Worm (Caenorhabditis elegans) whole organism, young adult: ENCODE data around the gene daf-41.

Experiments
- C17E4.6 ChIP-seq: fragments of 200-800 bp; sonication (Bioruptor generic); IDR thresholded peaks from 2 replicates; pipeline ENCODE4 v1.3.6; 2022; ENCODE audit warnings: missing genetic modification reagents, missing genetic modification characterization, missing compliant biosample characterization
- F33H1.4 ChIP-seq: fragments of 200-800 bp; sonication (Bioruptor generic); IDR thresholded peaks from 2 replicates; pipeline ENCODE4 v1.3.6; 2022; ENCODE audit warnings: missing genetic modification reagents, missing genetic modification characterization, missing compliant biosample characterization
- F55B11.4 ChIP-seq: sonication (generic microtip); optimal IDR thresholded peaks from 2 replicates; lab custom pipeline; 2016; ENCODE audit warnings: missing compliant biosample characterization, missing genetic modification characterization, borderline replicate concordance; ENCODE audit not compliant: insufficient read depth
- F57A8.1 ChIP-seq: fragments of 200-800 bp; sonication (Bioruptor generic); optimal IDR thresholded peaks from 2 replicates; lab custom pipeline; 2018; ENCODE audit warnings: mild to moderate bottlenecking, missing genetic modification characterization, moderate library complexity, missing compliant biosample characterization
- T07F8.4 ChIP-seq: sonication (generic microtip); optimal IDR thresholded peaks from 2 replicates; lab custom pipeline; 2016; ENCODE audit warnings: mild to moderate bottlenecking, missing genetic modification characterization, moderate library complexity, missing compliant biosample characterization
- Y53F4B.3 ChIP-seq: fragments of 200-800 bp; sonication (Bioruptor generic); IDR thresholded peaks from 2 replicates; pipeline ENCODE4 v1.3.6; 2022; ENCODE audit warnings: missing genetic modification reagents, missing genetic modification characterization, missing compliant biosample characterization
- Y95B8A.8 ChIP-seq: fragments of 200-800 bp; sonication (Bioruptor generic); IDR thresholded peaks from 2 replicates; pipeline ENCODE4 v1.3.6; 2022; ENCODE audit warnings: missing genetic modification reagents, missing genetic modification characterization, missing compliant biosample characterization
- ama-1 ChIP-seq, 3 experiments: fragments of 150-350 bp in 1 of 3; sonication (generic microtip) in 2 of 3; optimal IDR thresholded peaks; 2 replicates each; lab custom pipeline; 2014 to 2018; ENCODE audit warnings: missing biosample characterization in 2 of 3, missing genetic modification characterization in 2 of 3, missing genetic modification reagents in 2 of 3
- attf-3 ChIP-seq: fragments of 200-800 bp; sonication (Bioruptor generic); conservative IDR thresholded peaks from 2 replicates; pipeline ENCODE4 v1.3.6; 2022; ENCODE audit warnings: missing genetic modification reagents, missing genetic modification characterization, missing compliant biosample characterization
- attf-6 ChIP-seq: fragments of 200-800 bp; sonication (Bioruptor generic); IDR thresholded peaks from 2 replicates; pipeline ENCODE4 v1.3.6; 2022; ENCODE audit warnings: missing genetic modification reagents, missing genetic modification characterization, missing compliant biosample characterization
- ccch-3 ChIP-seq: fragments of 200-800 bp; sonication (Bioruptor generic); optimal IDR thresholded peaks from 2 replicates; lab custom pipeline; 2018; ENCODE audit warnings: mild to moderate bottlenecking, missing genetic modification characterization, missing compliant biosample characterization
- ceh-27 ChIP-seq: fragments of 200-800 bp; sonication (Bioruptor generic); optimal IDR thresholded peaks from 2 replicates; lab custom pipeline; 2018; ENCODE audit warnings: mild to moderate bottlenecking, missing genetic modification characterization, moderate library complexity, missing compliant biosample characterization
- ceh-79 ChIP-seq: sonication (generic microtip); optimal IDR thresholded peaks from 2 replicates; lab custom pipeline; 2017; ENCODE audit warnings: mild to moderate bottlenecking, missing genetic modification characterization, missing compliant biosample characterization
- chd-7 ChIP-seq: sonication (generic microtip); optimal IDR thresholded peaks from 2 replicates; lab custom pipeline; 2016; ENCODE audit warnings: mild to moderate bottlenecking, missing genetic modification characterization, moderate library complexity, missing compliant biosample characterization
- ekl-4 ChIP-seq: fragments of 200-800 bp; sonication (Bioruptor generic); IDR thresholded peaks from 2 replicates; pipeline ENCODE4 v1.3.6; 2022; ENCODE audit warnings: missing genetic modification reagents, missing genetic modification characterization, missing compliant biosample characterization
- hlh-12 ChIP-seq: sonication (generic microtip); optimal IDR thresholded peaks from 2 replicates; lab custom pipeline; 2016; ENCODE audit warnings: missing genetic modification characterization, missing compliant biosample characterization
- hsf-1 ChIP-seq: fragments of 200-800 bp; sonication (Bioruptor generic); IDR thresholded peaks from 2 replicates; pipeline ENCODE4 v1.3.6; 2022; ENCODE audit warnings: missing genetic modification reagents, missing genetic modification characterization, missing compliant biosample characterization
- let-526 ChIP-seq: fragments of 200-800 bp; sonication (Bioruptor generic); IDR thresholded peaks from 2 replicates; pipeline ENCODE4 v1.3.6; 2022; ENCODE audit warnings: missing genetic modification reagents, missing genetic modification characterization, missing compliant biosample characterization
- lir-1 ChIP-seq: fragments of 200-800 bp; sonication (Bioruptor generic); conservative IDR thresholded peaks from 2 replicates; pipeline ENCODE4 v1.3.6; 2022; ENCODE audit warnings: missing genetic modification reagents, missing genetic modification characterization, missing compliant biosample characterization
- lsy-27 ChIP-seq: sonication (generic microtip); optimal IDR thresholded peaks from 2 replicates; lab custom pipeline; 2017; ENCODE audit warnings: missing genetic modification characterization, mild to moderate bottlenecking, missing compliant biosample characterization, antibody characterized with exemption, missing genotype, borderline replicate concordance; ENCODE audit not compliant: insufficient read depth
- madf-8 ChIP-seq: fragments of 200-800 bp; sonication (Bioruptor generic); conservative IDR thresholded peaks from 2 replicates; pipeline ENCODE4 v1.3.6; 2022; ENCODE audit warnings: missing genetic modification reagents, missing genetic modification characterization, missing compliant biosample characterization
- mel-28 ChIP-seq: sonication (generic microtip); optimal IDR thresholded peaks from 2 replicates; lab custom pipeline; 2016; ENCODE audit warnings: borderline replicate concordance, mild to moderate bottlenecking, missing genetic modification characterization, missing compliant biosample characterization
- mes-4 ChIP-seq: sonication (generic microtip); optimal IDR thresholded peaks from 2 replicates; lab custom pipeline; 2016; ENCODE audit warnings: missing genotype, missing genetic modification characterization, missing compliant biosample characterization
- nfya-1 ChIP-seq: sonication (generic microtip); optimal IDR thresholded peaks from 2 replicates; lab custom pipeline; 2017; ENCODE audit warnings: antibody characterized with exemption, missing compliant biosample characterization, missing genetic modification characterization, borderline replicate concordance; ENCODE audit not compliant: insufficient read depth
- nhr-120 ChIP-seq: fragments of 200-800 bp; sonication (Bioruptor generic); IDR thresholded peaks from 2 replicates; pipeline ENCODE4 v1.3.6; 2022; ENCODE audit warnings: missing genetic modification characterization, missing compliant biosample characterization
- nhr-179 ChIP-seq: sonication (generic microtip); optimal IDR thresholded peaks from 2 replicates; lab custom pipeline; 2016; ENCODE audit warnings: mild to moderate bottlenecking, missing genetic modification characterization, missing compliant biosample characterization
- nhr-90 ChIP-seq: sonication (generic microtip); optimal IDR thresholded peaks from 2 replicates; lab custom pipeline; 2016; ENCODE audit warnings: missing genotype, mild to moderate bottlenecking, missing genetic modification characterization, missing compliant biosample characterization
- pha-4 ChIP-seq: fragments of 150-350 bp; sonication (generic microtip); optimal IDR thresholded peaks from 2 replicates; lab custom pipeline; 2014; ENCODE audit warnings: missing biosample characterization, missing genetic modification reagents, missing genetic modification characterization
- sea-2 ChIP-seq: fragments of 200-800 bp; sonication (Bioruptor generic); IDR thresholded peaks from 2 replicates; pipeline ENCODE4 v1.3.6; 2022; ENCODE audit warnings: missing genetic modification characterization, missing compliant biosample characterization
- snpc-1.1 ChIP-seq: sonication (generic microtip); optimal IDR thresholded peaks from 2 replicates; lab custom pipeline; 2017; ENCODE audit warnings: missing genetic modification characterization, mild to moderate bottlenecking, missing compliant biosample characterization, antibody characterized with exemption, moderate library complexity, missing genotype, missing genetic modification reagents; ENCODE audit not compliant: insufficient read depth
- snpc-1.3 ChIP-seq: sonication (generic microtip); optimal IDR thresholded peaks from 2 replicates; lab custom pipeline; 2017; ENCODE audit warnings: missing genetic modification characterization, mild to moderate bottlenecking, missing compliant biosample characterization, antibody characterized with exemption, moderate library complexity, missing genotype, missing genetic modification reagents; ENCODE audit not compliant: insufficient read depth
- somi-1 ChIP-seq: fragments of 200-800 bp; sonication (Bioruptor generic); optimal IDR thresholded peaks from 2 replicates; lab custom pipeline; 2018; ENCODE audit warnings: mild to moderate bottlenecking, missing genetic modification characterization, missing compliant biosample characterization
- ztf-25 ChIP-seq: fragments of 200-800 bp; sonication (Bioruptor generic); IDR thresholded peaks from 2 replicates; pipeline ENCODE4 v1.3.6; 2022; ENCODE audit warnings: missing genetic modification reagents, missing genetic modification characterization, missing compliant biosample characterization
- ztf-3 ChIP-seq: fragments of 200-800 bp; sonication (Bioruptor generic); optimal IDR thresholded peaks from 2 replicates; lab custom pipeline; 2018; ENCODE audit warnings: mild to moderate bottlenecking, missing genetic modification characterization, missing compliant biosample characterization

daf-41 gene

DNA sequence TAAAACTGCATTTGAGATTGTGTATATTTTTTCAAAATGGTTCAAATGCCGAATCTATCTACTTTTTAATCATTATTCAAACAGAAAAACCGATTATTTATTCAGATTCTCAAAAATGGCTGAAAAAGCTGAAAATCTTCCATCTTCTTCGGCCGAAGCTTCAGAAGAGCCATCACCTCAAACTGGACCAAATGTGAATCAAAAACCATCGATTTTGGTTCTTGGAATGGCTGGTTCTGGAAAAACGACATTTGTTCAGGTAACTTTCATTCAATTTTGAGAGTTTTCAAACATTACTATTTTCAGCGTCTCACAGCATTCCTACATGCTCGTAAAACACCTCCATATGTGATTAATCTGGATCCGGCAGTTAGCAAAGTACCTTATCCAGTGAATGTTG, 15.6 kb downstream of the daf-41 start, which contains the start of gene gop-2:
Gene gop-2 (plus strand): TSS at position 106 of the 400 bp plus-strand sequence.
- TF ChIP-seq nhr-90 (tag; lab: Kevin White, UChicago) (no peak), chd-7 (tag; lab: Kevin White, UChicago) (no peak), C17E4.6 (no peak), nfya-1 (no peak), somi-1 (GFP tag; lab: Kevin White, UChicago) (no peak), ekl-4 (no peak), lir-1 (GFP tag; lab: Robert Waterston, UW) (no peak), nhr-179 (tag; lab: Kevin White, UChicago) (no peak), madf-8 (GFP tag; lab: Robert Waterston, UW) (no peak)

DNA sequence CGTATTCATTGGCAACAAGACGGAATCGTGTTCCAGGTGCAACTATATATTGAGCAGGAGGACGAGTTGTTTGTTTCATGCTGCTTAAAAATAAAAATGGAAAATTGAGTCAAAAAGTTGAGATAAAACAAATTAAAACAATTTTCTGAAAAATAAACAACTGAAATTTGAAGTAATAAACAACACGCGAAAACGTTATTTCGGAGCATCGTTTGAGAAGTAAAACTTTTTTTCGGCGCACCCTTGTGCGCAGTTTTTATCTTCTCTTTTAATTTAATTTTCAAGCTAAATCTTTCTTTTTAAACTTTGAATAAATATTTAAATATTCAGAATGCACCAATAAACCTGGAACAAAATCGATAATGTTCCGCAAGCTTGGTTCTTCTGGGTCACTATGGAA, 20.5 kb downstream of the daf-41 start, which contains the start of the genes sumv-1 and gop-1:
Gene sumv-1 (minus strand): TSS at position 80 of the 400 bp plus-strand sequence.
Gene gop-1 (plus strand): TSS at position 331 of the 400 bp plus-strand sequence.
- no peak for TF ChIP-seq mes-4 (tag; lab: Kevin White, UChicago)
- TF ChIP-seq snpc-1.3 (tag; lab: Kevin White, UChicago): no peak
- TF ChIP-seq Y53F4B.3 (GFP tag; lab: Robert Waterston, UW): no peak
- peak; percentile 83 for TF ChIP-seq attf-3
- no peak for TF ChIP-seq snpc-1.1 (tag; lab: Kevin White, UChicago)
- TF ChIP-seq nhr-120: no peak

DNA sequence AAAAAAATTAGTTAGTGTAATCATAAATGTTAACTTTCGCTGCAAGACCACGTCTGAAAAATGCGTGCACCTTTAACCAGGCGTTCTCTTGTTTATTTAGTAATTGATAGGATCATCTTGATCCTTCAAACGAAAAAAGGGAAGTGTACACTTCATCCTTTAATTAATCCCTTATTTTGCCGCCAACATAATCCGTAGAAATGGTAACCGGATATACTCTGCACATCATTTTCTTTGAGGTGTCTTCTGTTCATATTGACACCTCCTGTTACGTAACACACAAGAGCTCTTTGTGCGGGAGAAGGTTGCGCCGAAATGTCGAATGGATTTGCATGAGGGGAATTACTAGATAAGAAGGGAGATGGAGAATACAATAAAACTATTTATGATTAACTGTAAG, 25.9 kb downstream of the daf-41 start:
- TF ChIP-seq let-526 (GFP tag; lab: Robert Waterston, UW): no peak
- no peak for TF ChIP-seq F55B11.4 (tag; lab: Kevin White, UChicago)
- no peak for TF ChIP-seq F33H1.4 (GFP tag; lab: Robert Waterston, UW)
- TF ChIP-seq T07F8.4 (tag; lab: Kevin White, UChicago): no peak
- no peak for TF ChIP-seq attf-3
- no peak for TF ChIP-seq mel-28 (tag; lab: Kevin White, UChicago)
- TF ChIP-seq ceh-27 (GFP tag; lab: Kevin White, UChicago): no peak
- TF ChIP-seq lsy-27 (tag; lab: Kevin White, UChicago): no peak
- no peak for TF ChIP-seq ccch-3 (GFP tag; lab: Kevin White, UChicago)
- TF ChIP-seq pha-4 (tag; lab: Kevin White, UChicago): no peak
- no peak for TF ChIP-seq ekl-4
- no peak for TF ChIP-seq Y95B8A.8 (GFP tag; lab: Robert Waterston, UW)
- no peak for TF ChIP-seq ztf-25 (GFP tag; lab: Robert Waterston, UW)
- no peak for TF ChIP-seq F57A8.1
- no peak for TF ChIP-seq sea-2 (GFP tag; lab: Robert Waterston, UW)
- TF ChIP-seq hlh-12: no peak

DNA sequence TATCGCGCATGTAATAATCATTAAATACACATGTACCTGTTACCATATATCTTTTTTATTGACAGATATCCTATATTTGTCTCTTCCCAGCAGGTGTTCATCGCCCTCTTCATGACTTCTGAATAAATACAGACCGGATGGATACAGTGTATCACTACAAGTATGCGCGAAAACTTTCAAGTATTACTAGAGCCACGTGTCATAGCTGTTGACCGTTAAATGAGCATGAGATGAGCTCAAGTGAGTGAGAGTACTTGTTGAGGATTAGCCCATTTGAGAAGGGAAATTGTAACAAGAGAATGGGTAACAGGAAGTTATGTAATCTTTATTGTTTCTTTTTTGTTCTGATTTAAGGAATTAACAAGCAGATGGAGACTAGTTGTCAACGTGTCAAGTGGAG, 29.5 kb downstream of the daf-41 start:
- no peak for TF ChIP-seq ceh-79 (tag; lab: Kevin White, UChicago)
- TF ChIP-seq attf-6 (GFP tag; lab: Robert Waterston, UW): no peak
- no peak for TF ChIP-seq ama-1 (optimal IDR thresholded peaks at IDR 0.05; lab: Kevin White, UChicago)
- no peak for TF ChIP-seq ama-1 (GFP tag; optimal IDR thresholded peaks at IDR 0.05; lab: Kevin White, UChicago)
- TF ChIP-seq hsf-1 (GFP tag; lab: Robert Waterston, UW): no peak
- TF ChIP-seq ztf-3 (GFP tag; lab: Kevin White, UChicago): no peak
